Worm (Caenorhabditis elegans) whole organism, mixed stage, embryonic: ENCODE data around the gene Y73F8A.35.

Experiments
- lin-13 ChIP-seq: fragments of 150-350 bp; optimal IDR thresholded peaks from 2 replicates; lab custom pipeline; 2014; ENCODE audit warnings: missing biosample characterization, missing genetic modification characterization
- mep-1 ChIP-seq: fragments of 150-350 bp; optimal IDR thresholded peaks from 2 replicates; lab custom pipeline; 2017; ENCODE audit warnings: missing biosample characterization, missing genetic modification reagents, missing genetic modification characterization, inconsistent platforms
- nhr-237 ChIP-seq: fragments of 150-350 bp; optimal IDR thresholded peaks from 2 replicates; lab custom pipeline; 2014; ENCODE audit warnings: missing biosample characterization, missing genetic modification characterization
- nhr-28 ChIP-seq: fragments of 150-350 bp; optimal IDR thresholded peaks from 2 replicates; lab custom pipeline; 2014; ENCODE audit warnings: missing biosample characterization, missing genetic modification characterization
- pha-4 ChIP-seq: fragments of 150-350 bp; optimal IDR thresholded peaks from 2 replicates; lab custom pipeline; 2018; ENCODE audit warnings: missing biosample characterization, missing genetic modification reagents, missing genetic modification characterization
- unc-120 ChIP-seq: sonication (generic microtip); optimal IDR thresholded peaks from 2 replicates; lab custom pipeline; 2017; ENCODE audit warnings: missing genetic modification characterization, missing compliant biosample characterization; ENCODE audit not compliant: poor library complexity, severe bottlenecking
- zip-8 ChIP-seq: fragments of 150-350 bp; optimal IDR thresholded peaks from 2 replicates; lab custom pipeline; 2014; ENCODE audit warnings: missing biosample characterization, missing genetic modification characterization
- ztf-11 ChIP-seq: fragments of 150-350 bp; optimal IDR thresholded peaks from 2 replicates; lab custom pipeline; 2014; ENCODE audit warnings: missing biosample characterization, missing genetic modification characterization

DNA sequence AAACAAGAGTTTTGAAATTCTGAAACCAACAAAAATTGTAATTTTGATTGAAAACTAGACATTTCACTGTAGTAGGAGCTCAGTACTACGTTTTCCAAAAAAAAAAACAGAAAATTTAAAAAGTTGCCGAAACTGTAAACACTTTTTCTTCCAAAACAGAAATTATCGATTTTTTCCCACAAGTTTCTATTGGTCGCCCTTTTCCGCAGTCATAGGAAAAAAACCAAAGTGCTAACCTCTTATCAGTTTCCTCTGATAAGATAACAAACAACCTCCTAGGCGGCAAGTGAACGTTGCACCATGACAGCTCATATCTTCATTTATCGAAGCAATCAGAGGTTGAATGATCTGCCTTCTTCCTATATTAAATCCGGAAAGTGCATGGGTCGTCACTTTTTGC lies 19.3 kb upstream of the Y73F8A.35 start:
- no peak for TF ChIP-seq mep-1 (tag; lab: Kevin White, UChicago)
- TF ChIP-seq nhr-237 (tag; lab: Kevin White, UChicago), result no peak
- TF ChIP-seq nhr-28 (tag; lab: Kevin White, UChicago), result no peak
- no peak for TF ChIP-seq zip-8 (tag; lab: Kevin White, UChicago)
- TF ChIP-seq pha-4 (tag; lab: Kevin White, UChicago), result no peak
- TF ChIP-seq unc-120 (tag; lab: Kevin White, UChicago), result no peak
- no peak for TF ChIP-seq ztf-11
- no peak for TF ChIP-seq lin-13 (tag; lab: Kevin White, UChicago)
